Worm (Caenorhabditis elegans): Measurements from ENCODE around the gene F43C11.10.

The F43C11.10 gene

ce11 chrII:2320097-2320496 lies 32.3 kb downstream of the F43C11.10 start, which contains the start of gene ZK1240.3:
ZK1240.3 (plus strand) TSS chrII:2320334.
- peak; percentile 82 for TF ChIP-seq elt-2 (tag; optimal IDR thresholded peaks at IDR 0.05)
- peak; percentile 59 for TF ChIP-seq pqm-1 (tag; optimal IDR thresholded peaks at IDR 0.05)
- no peak for TF ChIP-seq skn-1 (tag; optimal IDR thresholded peaks at IDR 0.05)

DNA sequence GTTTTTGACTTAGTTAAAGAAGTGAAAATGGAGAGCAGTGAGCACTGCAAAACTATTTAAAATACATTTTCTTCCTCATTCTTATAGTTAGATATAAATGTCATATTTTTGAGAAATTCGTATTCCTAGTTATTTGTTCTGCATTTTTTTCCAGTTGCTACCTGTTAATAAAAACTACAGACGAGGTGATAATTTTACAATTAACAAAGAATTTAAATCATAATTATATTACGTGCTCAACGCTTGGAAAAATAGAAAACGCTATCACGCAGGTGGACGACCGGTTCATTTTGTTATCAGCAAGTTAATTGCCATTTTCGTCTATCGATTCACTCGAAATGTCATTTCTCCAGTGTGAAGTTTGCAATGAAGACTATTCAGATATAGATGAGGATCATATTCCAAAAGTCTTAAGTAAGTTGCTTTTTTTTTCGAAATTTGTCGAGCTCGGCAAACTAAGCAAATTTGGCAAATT lies 34.5 kb downstream of the F43C11.10 start, which contains the start of the genes ZK1240.5 and ZK1240.9:
Gene ZK1240.5 (minus strand): TSS at position 51 of the 475 bp plus-strand sequence.
Gene ZK1240.9 (plus strand): TSS at position 307 of the 475 bp plus-strand sequence.
- TF ChIP-seq elt-2 (tag; optimal IDR thresholded peaks at IDR 0.05) (peak; percentile 74), hmg-11 (tag; optimal IDR thresholded peaks at IDR 0.05) (no peak)

ce11 chrII:2312747-2313146 lies 39.7 kb downstream of the F43C11.10 start, which contains the start of the genes trim-21 and B0281.1:
trim-21 (minus strand) TSS chrII:2312847.
B0281.1 (plus strand) TSS chrII:2313067.
- TF ChIP-seq elt-1 (tag; optimal IDR thresholded peaks at IDR 0.05): no peak
- no peak for TF ChIP-seq zag-1 (tag; optimal IDR thresholded peaks at IDR 0.05)
- TF ChIP-seq lin-15B (tag; optimal IDR thresholded peaks at IDR 0.05): no peak

- TF ChIP-seq fos-1 (tag; optimal IDR thresholded peaks at IDR 0.05) (no peak), ztf-4 (tag; optimal IDR thresholded peaks at IDR 0.05) (no peak), lsy-12 (tag; optimal IDR thresholded peaks at IDR 0.05) (no peak), nhr-43 (tag; optimal IDR thresholded peaks at IDR 0.05; ENCODE audit: poor library complexity, severe bottlenecking) (no peak), daf-12 (tag; optimal IDR thresholded peaks at IDR 0.05) (no peak), unc-39 (tag; optimal IDR thresholded peaks at IDR 0.05) (no peak), ceh-82 (tag; optimal IDR thresholded peaks at IDR 0.05) (no peak)
These were observed 45.7 kb downstream of the F43C11.10 start, which contains the start of gene B0281.3 for ce11 chrII:2306741-2307140. B0281.3 (plus strand) TSS chrII:2307041.

DNA sequence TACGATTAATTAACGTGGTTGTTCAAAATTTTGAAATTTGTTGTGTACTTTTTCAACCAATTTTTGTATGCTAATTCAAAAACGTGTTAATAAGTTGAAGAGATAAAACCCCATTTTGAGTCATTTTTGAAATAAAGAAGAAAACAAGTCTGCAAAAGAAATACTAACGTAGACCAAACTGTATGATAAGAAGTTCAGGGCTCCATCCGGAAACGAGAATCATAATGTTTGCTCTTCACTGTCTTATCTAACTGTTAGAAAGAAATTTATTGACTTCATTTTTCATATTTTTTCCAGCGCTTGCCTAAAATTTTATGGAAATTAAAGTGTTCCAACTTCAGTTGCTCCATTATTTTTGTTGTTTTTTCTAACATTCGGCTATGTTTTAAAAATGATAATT lies 46.9 kb downstream of the F43C11.10 start:
- TF ChIP-seq pqm-1 (tag; optimal IDR thresholded peaks at IDR 0.05): peak; percentile 59
- no peak for TF ChIP-seq nhr-43 (tag; optimal IDR thresholded peaks at IDR 0.05; ENCODE audit: poor library complexity, severe bottlenecking)
- no peak for TF ChIP-seq ztf-11 (tag; optimal IDR thresholded peaks at IDR 0.05)
- peak; percentile 56 for TF ChIP-seq elt-2 (tag; optimal IDR thresholded peaks at IDR 0.05)

ce11 chrII:2304575-2304974 lies 47.9 kb downstream of the F43C11.10 start:
- TF ChIP-seq pqm-1 (tag; optimal IDR thresholded peaks at IDR 0.05) (no peak), ztf-11 (tag; optimal IDR thresholded peaks at IDR 0.05) (no peak), nhr-23 (tag; optimal IDR thresholded peaks at IDR 0.05) (no peak), ceh-9 (tag; optimal IDR thresholded peaks at IDR 0.05) (no peak), R02D3.7 (tag; optimal IDR thresholded peaks at IDR 0.05) (no peak), ceh-28 (tag; optimal IDR thresholded peaks at IDR 0.05) (no peak), hmg-11 (tag; optimal IDR thresholded peaks at IDR 0.05) (no peak), egl-27 (tag; optimal IDR thresholded peaks at IDR 0.05) (no peak)

ce11 chrII:2302330-2302729 lies 50.1 kb downstream of the F43C11.10 start, which contains the start of gene B0281.6:
B0281.6 (minus strand) TSS chrII:2302430.
- no peak for TF ChIP-seq fkh-2 (tag; optimal IDR thresholded peaks at IDR 0.05)
- no peak for TF ChIP-seq nhr-237 (tag; optimal IDR thresholded peaks at IDR 0.05)
- TF ChIP-seq zag-1 (tag; optimal IDR thresholded peaks at IDR 0.05): no peak
- no peak for TF ChIP-seq snpc-4 (tag; optimal IDR thresholded peaks at IDR 0.05)
- no peak for TF ChIP-seq R02D3.7 (tag; optimal IDR thresholded peaks at IDR 0.05)
- TF ChIP-seq tbx-2 (tag; optimal IDR thresholded peaks at IDR 0.05): no peak
- no peak for TF ChIP-seq aly-2 (tag; optimal IDR thresholded peaks at IDR 0.05)
- TF ChIP-seq mml-1 (tag; optimal IDR thresholded peaks at IDR 0.05): no peak
- no peak for TF ChIP-seq nhr-11 (tag; optimal IDR thresholded peaks at IDR 0.05)
- TF ChIP-seq skn-1 (tag; optimal IDR thresholded peaks at IDR 0.05): no peak
- no peak for TF ChIP-seq ceh-9 (tag; optimal IDR thresholded peaks at IDR 0.05)
- TF ChIP-seq pha-4 (tag; optimal IDR thresholded peaks at IDR 0.05): no peak
- no peak for TF ChIP-seq elt-3 (tag; optimal IDR thresholded peaks at IDR 0.05)
